Fruit fly (Drosophila melanogaster) whole organism, pupa: ENCODE data around the gene CG33912.

Experiments used
- CG32121 ChIP-seq: fragments of 200-800 bp; sonication (Bioruptor generic); IDR thresholded peaks from 2 replicates; pipeline ENCODE4 v1.3.6; 2022; ENCODE audit warnings: missing biosample characterization, missing genetic modification characterization
- CG9948 ChIP-seq: fragments of 200-800 bp; sonication (Bioruptor generic); optimal IDR thresholded peaks from 2 replicates; lab custom pipeline; 2018; ENCODE audit warnings: missing biosample characterization, mild to moderate bottlenecking, missing genetic modification characterization, moderate library complexity
- D1 ChIP-seq: fragments of 200-800 bp; sonication (Bioruptor generic); optimal IDR thresholded peaks from 2 replicates; lab custom pipeline; 2018; ENCODE audit warnings: missing biosample characterization, mild to moderate bottlenecking, missing genetic modification characterization, moderate library complexity
- EcR ChIP-seq: fragments of 200-800 bp; sonication (Bioruptor generic); optimal IDR thresholded peaks from 3 replicates; lab custom pipeline; 2019; ENCODE audit warnings: missing biosample characterization, missing genetic modification characterization, mild to moderate bottlenecking, moderate library complexity, missing genetic modification reagents
- Ets98B ChIP-seq: fragments of 200-800 bp; sonication (Bioruptor generic); IDR thresholded peaks from 2 replicates; pipeline ENCODE4 v1.3.6; 2022; ENCODE audit warnings: missing biosample characterization, missing genetic modification characterization
- Pif1B ChIP-seq: fragments of 200-800 bp; sonication (Bioruptor generic); optimal IDR thresholded peaks from 3 replicates; lab custom pipeline; 2016; ENCODE audit warnings: missing biosample characterization, missing genetic modification characterization
- Snoo ChIP-seq: fragments of 200-800 bp; sonication (Bioruptor generic); optimal IDR thresholded peaks from 3 replicates; lab custom pipeline; 2017; ENCODE audit warnings: missing biosample characterization, mild to moderate bottlenecking, missing genetic modification characterization, inconsistent platforms
- fd96Ca ChIP-seq: fragments of 200-800 bp; sonication (Bioruptor generic); IDR thresholded peaks from 3 replicates; pipeline ENCODE4 v1.3.6; 2022; ENCODE audit warnings: missing biosample characterization, missing genetic modification characterization

DNA sequence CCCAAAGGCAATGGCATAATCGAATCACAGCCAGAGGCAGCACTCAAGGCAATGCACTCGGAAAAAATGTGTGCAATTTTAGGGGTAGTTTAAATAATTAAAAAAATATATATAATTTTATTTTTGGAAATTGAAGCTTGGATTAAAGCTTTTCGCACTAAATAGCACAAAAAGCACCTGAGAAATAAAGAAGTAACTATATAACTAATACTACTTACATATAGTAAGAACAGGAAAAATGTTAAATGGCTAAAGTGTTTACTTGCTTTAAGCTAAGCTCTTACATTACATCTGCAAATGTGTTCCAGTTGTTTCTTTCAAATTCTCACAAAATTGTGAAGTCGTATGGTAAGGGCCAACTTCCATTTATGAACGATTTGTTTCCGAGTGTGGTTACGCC lies 16.1 kb downstream of the CG33912 start, which contains the start of gene Gr77a:
- no peak for TF ChIP-seq Ets98B (GFP tag; lab: Robert Waterston, UW)
- peak; percentile 51 for TF ChIP-seq CG9948
- TF ChIP-seq Pif1B (GFP tag; lab: Kevin White, UChicago) = peak; percentile 38
- TF ChIP-seq D1 (tag; lab: Kevin White, UChicago) = no peak
- no peak for TF ChIP-seq fd96Ca (GFP tag; lab: Robert Waterston, UW)
- TF ChIP-seq CG32121 = no peak
- no peak for TF ChIP-seq Snoo (tag; lab: Kevin White, UChicago)
- TF ChIP-seq EcR (GFP tag; lab: Kevin White, UChicago) = no peak
